Worm (Caenorhabditis elegans) whole organism, L2 larva: ENCODE results near the gene C46F4.3.

ENCODE experiments used
- C34F6.9 ChIP-seq: fragments of 150-350 bp; optimal IDR thresholded peaks from 2 replicates; lab custom pipeline; 2014; ENCODE audit warnings: missing biosample characterization, missing genetic modification characterization
- F13H6.1 ChIP-seq: sonication (generic microtip); optimal IDR thresholded peaks from 2 replicates; lab custom pipeline; 2016; ENCODE audit warnings: missing genetic modification characterization, missing compliant biosample characterization
- R02D3.7 ChIP-seq: fragments of 150-350 bp; optimal IDR thresholded peaks from 2 replicates; lab custom pipeline; 2014; ENCODE audit warnings: missing biosample characterization, missing genetic modification characterization
- ZK546.5 ChIP-seq: sonication (generic microtip); optimal IDR thresholded peaks from 2 replicates; lab custom pipeline; 2017; ENCODE audit warnings: missing biosample characterization, missing genetic modification characterization
- aly-2 ChIP-seq: fragments of 150-350 bp; optimal IDR thresholded peaks from 2 replicates; lab custom pipeline; 2014; ENCODE audit warnings: missing biosample characterization, missing genetic modification characterization
- ama-1 ChIP-seq: fragments of 150-350 bp; optimal IDR thresholded peaks from 2 replicates; lab custom pipeline; 2018; ENCODE audit warnings: inconsistent platforms
- ceh-16 ChIP-seq: fragments of 150-350 bp; optimal IDR thresholded peaks from 2 replicates; lab custom pipeline; 2014; ENCODE audit warnings: missing biosample characterization, missing genetic modification characterization
- ceh-82 ChIP-seq: fragments of 150-350 bp; optimal IDR thresholded peaks from 2 replicates; lab custom pipeline; 2014; ENCODE audit warnings: missing biosample characterization, missing genetic modification characterization
- dmd-4 ChIP-seq: sonication (generic microtip); optimal IDR thresholded peaks from 2 replicates; lab custom pipeline; 2017; ENCODE audit warnings: missing biosample characterization, missing genetic modification characterization
- elt-1 ChIP-seq: fragments of 150-350 bp; optimal IDR thresholded peaks from 2 replicates; lab custom pipeline; 2014; ENCODE audit warnings: missing biosample characterization, missing genetic modification characterization
- elt-3 ChIP-seq: sonication (generic microtip); optimal IDR thresholded peaks from 2 replicates; lab custom pipeline; 2017; ENCODE audit warnings: missing biosample characterization, missing genetic modification characterization
- fos-1 ChIP-seq: fragments of 150-350 bp; optimal IDR thresholded peaks from 2 replicates; lab custom pipeline; 2014; ENCODE audit warnings: missing biosample characterization, missing genetic modification characterization
- lin-11 ChIP-seq: fragments of 150-350 bp; sonication (generic microtip); optimal IDR thresholded peaks from 2 replicates; lab custom pipeline; 2014; ENCODE audit warnings: missing biosample characterization, missing genetic modification characterization, inconsistent platforms, mixed read lengths
- lin-13 ChIP-seq: fragments of 150-350 bp; optimal IDR thresholded peaks from 2 replicates; lab custom pipeline; 2014; ENCODE audit warnings: missing biosample characterization, missing genetic modification reagents, missing genetic modification characterization
- lin-39 ChIP-seq: fragments of 150-350 bp; optimal IDR thresholded peaks from 2 replicates; lab custom pipeline; 2014; ENCODE audit warnings: missing biosample characterization, missing genetic modification reagents, missing genetic modification characterization
- mbf-1 ChIP-seq: sonication (generic microtip); optimal IDR thresholded peaks from 2 replicates; lab custom pipeline; 2017; ENCODE audit warnings: missing biosample characterization, missing genetic modification characterization
- nhr-10 ChIP-seq: sonication (generic microtip); optimal IDR thresholded peaks from 2 replicates; lab custom pipeline; 2017; ENCODE audit warnings: missing biosample characterization, missing genetic modification characterization
- nhr-11 ChIP-seq: fragments of 150-350 bp; optimal IDR thresholded peaks from 2 replicates; lab custom pipeline; 2014; ENCODE audit warnings: missing biosample characterization, missing genetic modification characterization
- nhr-12 ChIP-seq: fragments of 150-350 bp; optimal IDR thresholded peaks from 2 replicates; lab custom pipeline; 2014; ENCODE audit warnings: missing biosample characterization, missing genetic modification characterization
- nhr-129 ChIP-seq: fragments of 150-350 bp; optimal IDR thresholded peaks from 2 replicates; lab custom pipeline; 2014; ENCODE audit warnings: missing biosample characterization, missing genetic modification characterization
- nhr-23 ChIP-seq: fragments of 150-350 bp; optimal IDR thresholded peaks from 2 replicates; lab custom pipeline; 2014; ENCODE audit warnings: missing biosample characterization, missing genetic modification reagents, missing genetic modification characterization
- nhr-25 ChIP-seq: fragments of 150-350 bp; sonication (generic microtip); optimal IDR thresholded peaks from 3 replicates; lab custom pipeline; 2014; ENCODE audit warnings: missing biosample characterization, missing genetic modification characterization
- nhr-6 ChIP-seq: fragments of 150-350 bp; optimal IDR thresholded peaks from 2 replicates; lab custom pipeline; 2014; ENCODE audit warnings: missing biosample characterization, missing genetic modification characterization
- nhr-77 ChIP-seq: fragments of 150-350 bp; optimal IDR thresholded peaks from 2 replicates; lab custom pipeline; 2014; ENCODE audit warnings: missing biosample characterization, missing genetic modification characterization
- peb-1 ChIP-seq: fragments of 150-350 bp; optimal IDR thresholded peaks from 2 replicates; lab custom pipeline; 2014; ENCODE audit warnings: missing biosample characterization, missing genetic modification characterization
- sem-4 ChIP-seq: fragments of 150-350 bp; optimal IDR thresholded peaks from 2 replicates; lab custom pipeline; 2014; ENCODE audit warnings: missing biosample characterization, missing genetic modification reagents, missing genetic modification characterization
- sma-3 ChIP-seq: sonication (generic microtip); optimal IDR thresholded peaks from 2 replicates; lab custom pipeline; 2016; ENCODE audit warnings: missing genetic modification reagents, missing genetic modification characterization, missing compliant biosample characterization
- sma-9 ChIP-seq, 2 experiments: fragments of 150-350 bp in 1 of 2; sonication (generic microtip) in 1 of 2; optimal IDR thresholded peaks; 2 replicates each; lab custom pipeline; 2014 to 2016; ENCODE audit warnings: missing genetic modification characterization in 2 of 2, mild to moderate bottlenecking in 1 of 2, missing biosample characterization in 1 of 2, missing compliant biosample characterization in 1 of 2, missing genetic modification reagents in 1 of 2, moderate library complexity in 1 of 2
- unc-39 ChIP-seq: fragments of 150-350 bp; optimal IDR thresholded peaks from 2 replicates; lab custom pipeline; 2014; ENCODE audit warnings: missing biosample characterization, missing genetic modification characterization
- unc-55 ChIP-seq: fragments of 150-350 bp; sonication (generic microtip); optimal IDR thresholded peaks from 3 replicates; lab custom pipeline; 2014; ENCODE audit warnings: missing biosample characterization, missing genetic modification reagents, missing genetic modification characterization
- unc-62 ChIP-seq: fragments of 150-350 bp; optimal IDR thresholded peaks from 2 replicates; lab custom pipeline; 2014; ENCODE audit warnings: missing biosample characterization, missing genetic modification reagents, missing genetic modification characterization
- ztf-4 ChIP-seq: fragments of 150-350 bp; optimal IDR thresholded peaks from 2 replicates; lab custom pipeline; 2014; ENCODE audit warnings: missing biosample characterization, missing genetic modification characterization

The C46F4.3 gene

DNA sequence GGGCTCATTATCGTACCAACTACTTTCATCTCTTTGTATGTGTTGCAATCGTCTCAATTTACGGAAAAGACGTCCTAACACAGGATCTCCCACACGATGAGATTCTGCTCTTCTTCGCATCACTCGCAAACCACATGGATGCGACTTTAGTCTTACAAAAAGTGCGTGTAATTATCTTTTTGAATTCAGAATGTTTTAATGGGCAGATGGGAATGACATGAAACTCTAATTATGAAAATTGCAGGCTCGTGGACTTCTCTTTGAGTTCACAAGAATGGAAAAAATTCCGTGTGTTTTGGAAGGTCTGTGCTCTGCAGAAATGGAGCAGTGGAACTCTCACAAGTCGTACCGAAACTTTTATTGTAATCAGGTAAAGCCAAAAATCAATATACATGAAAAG is 34.1 kb upstream of the C46F4.3 start:
- TF ChIP-seq nhr-12 (tag; lab: Kevin White, UChicago) = no peak
- TF ChIP-seq nhr-129 (tag; lab: Kevin White, UChicago) = no peak
- no peak for TF ChIP-seq C34F6.9
- TF ChIP-seq ceh-16 (tag; lab: Kevin White, UChicago) = no peak
- TF ChIP-seq nhr-77 = no peak
- no peak for TF ChIP-seq nhr-10 (tag; lab: Kevin White, UChicago)

DNA sequence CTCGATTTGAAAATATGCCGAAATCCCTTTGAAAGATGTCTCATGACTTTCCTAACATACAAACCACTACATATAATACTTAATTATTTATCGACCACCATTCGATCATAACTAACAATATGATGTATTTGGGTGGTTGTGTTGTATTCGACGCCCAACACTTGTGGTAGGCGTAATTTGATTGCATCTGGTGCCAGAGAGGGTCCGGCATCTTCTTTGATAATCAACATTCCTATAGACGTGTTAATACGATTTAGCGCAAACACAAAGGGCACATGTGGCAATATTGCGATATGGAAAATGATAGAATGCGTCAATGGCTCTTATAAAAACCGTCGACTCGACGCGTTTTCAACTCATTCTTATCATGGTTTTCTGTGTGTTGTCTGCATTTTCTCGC is 31.7 kb upstream of the C46F4.3 start:
- TF ChIP-seq nhr-129 (tag; lab: Kevin White, UChicago) = no peak
- TF ChIP-seq nhr-25 (tag; lab: Kevin White, UChicago) = no peak
- no peak for TF ChIP-seq sma-9 (GFP tag; optimal IDR thresholded peaks at IDR 0.05; lab: Kevin White, UChicago)
- TF ChIP-seq sma-9 (tag; optimal IDR thresholded peaks at IDR 0.05; lab: Kevin White, UChicago) = no peak
- TF ChIP-seq lin-39 = no peak
- TF ChIP-seq ZK546.5 (tag; lab: Kevin White, UChicago) = no peak
- TF ChIP-seq mbf-1 (tag; lab: Kevin White, UChicago) = no peak
- TF ChIP-seq unc-62 (GFP tag; lab: Kevin White, UChicago) = no peak
- TF ChIP-seq ama-1 (lab: Kevin White, UChicago) = no peak
- TF ChIP-seq sem-4 = no peak
- TF ChIP-seq F13H6.1 (tag; lab: Kevin White, UChicago) = no peak
- no peak for TF ChIP-seq elt-1 (tag; lab: Kevin White, UChicago)
- TF ChIP-seq ceh-82 (tag; lab: Kevin White, UChicago) = no peak
- no peak for TF ChIP-seq peb-1 (tag; lab: Kevin White, UChicago)
- no peak for TF ChIP-seq C34F6.9
- TF ChIP-seq R02D3.7 = no peak
- TF ChIP-seq sma-3 (GFP tag; lab: Kevin White, UChicago) = no peak
- TF ChIP-seq nhr-11 (tag; lab: Kevin White, UChicago) = no peak
- no peak for TF ChIP-seq lin-11 (tag; lab: Kevin White, UChicago)
- TF ChIP-seq unc-39 = no peak

DNA sequence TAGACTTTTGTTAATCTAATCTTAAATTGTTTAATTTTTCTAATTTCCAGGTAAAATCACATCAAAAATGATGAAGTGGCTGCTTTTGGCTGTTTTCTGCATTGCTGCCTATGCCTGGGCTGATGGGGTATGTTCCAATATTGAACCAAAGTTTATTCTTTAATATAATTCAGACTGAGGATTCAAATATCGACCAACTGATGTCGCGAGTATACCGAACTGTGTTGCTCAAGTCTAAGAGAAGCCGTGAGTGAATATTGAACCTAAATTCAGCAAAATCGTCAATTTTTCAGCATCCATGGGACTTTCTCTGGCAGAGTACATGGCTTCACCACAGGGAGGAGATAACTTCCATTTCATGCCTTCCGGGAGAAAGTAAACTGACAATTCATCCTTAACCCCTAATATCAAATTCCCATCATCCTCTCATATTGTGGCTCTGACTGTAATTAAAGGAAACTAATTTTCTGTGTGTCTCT is 30.9 kb upstream of the C46F4.3 start, which contains the start of gene nlp-49:
Gene nlp-49 (plus strand): TSS at position 51 of the 479 bp plus-strand sequence.
- TF ChIP-seq R02D3.7 (no peak), sem-4 (no peak), ceh-16 (tag; lab: Kevin White, UChicago) (no peak), peb-1 (tag; lab: Kevin White, UChicago) (no peak), lin-39 (no peak), unc-55 (GFP tag; lab: Kevin White, UChicago) (no peak), lin-11 (tag; lab: Kevin White, UChicago) (no peak), lin-13 (no peak), ztf-4 (tag; lab: Kevin White, UChicago) (no peak), nhr-129 (tag; lab: Kevin White, UChicago) (no peak), nhr-77 (no peak)

DNA sequence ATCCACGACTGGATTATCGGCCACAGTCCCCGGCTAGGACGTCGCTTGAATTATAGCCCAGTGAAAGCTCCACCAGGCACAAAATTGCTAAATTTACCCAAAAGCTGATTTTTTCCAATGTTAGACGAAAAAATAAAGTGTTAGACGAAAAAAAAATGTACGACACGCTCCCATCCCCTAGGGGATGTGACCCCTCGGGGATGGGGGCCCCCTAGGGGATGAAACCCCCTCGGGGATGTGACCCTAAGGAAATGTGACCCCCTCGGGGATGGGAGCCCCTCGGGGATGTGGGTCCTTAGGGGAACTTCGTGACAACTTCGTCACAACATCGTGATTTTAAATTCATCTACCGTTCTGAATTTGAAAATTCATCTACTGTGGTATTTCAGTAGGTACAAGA is 29.8 kb upstream of the C46F4.3 start:
- TF ChIP-seq nhr-6 (tag; lab: Kevin White, UChicago) (no peak), fos-1 (tag; lab: Kevin White, UChicago) (no peak), elt-3 (tag; lab: Kevin White, UChicago) (no peak), sma-3 (GFP tag; lab: Kevin White, UChicago) (no peak)
- TF ChIP-seq, all 48 proteins: peak for 0

DNA sequence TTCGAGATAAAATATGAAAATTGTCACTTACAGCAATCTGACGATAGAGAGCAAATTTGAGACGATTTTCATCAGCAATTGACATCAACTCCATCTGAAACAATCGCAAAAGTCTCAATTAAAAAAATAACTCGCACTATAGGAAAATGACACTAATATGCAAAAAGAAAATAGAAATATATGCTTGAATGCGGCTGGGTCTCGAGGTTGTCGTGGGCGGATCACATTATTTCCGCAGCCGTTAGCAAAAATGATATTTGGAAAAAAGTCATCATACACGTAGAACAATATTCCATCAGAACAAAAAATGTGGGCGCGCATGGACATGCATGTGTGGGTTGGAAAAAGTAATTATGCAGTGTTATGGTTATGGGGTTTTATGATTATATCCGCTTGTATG is 18.3 kb upstream of the C46F4.3 start, which contains the start of gene Y23B4A.1:
Gene Y23B4A.1 (minus strand): TSS at position 101 of the 400 bp plus-strand sequence.
- TF ChIP-seq ceh-82 (tag; lab: Kevin White, UChicago) (no peak), aly-2 (tag; lab: Kevin White, UChicago) (no peak), unc-62 (GFP tag; lab: Kevin White, UChicago) (no peak), elt-3 (tag; lab: Kevin White, UChicago) (no peak), sem-4 (no peak), nhr-25 (tag; lab: Kevin White, UChicago) (no peak), nhr-129 (tag; lab: Kevin White, UChicago) (no peak), peb-1 (tag; lab: Kevin White, UChicago) (no peak), unc-55 (GFP tag; lab: Kevin White, UChicago) (no peak), nhr-23 (tag; lab: Kevin White, UChicago) (no peak), dmd-4 (no peak), nhr-11 (tag; lab: Kevin White, UChicago) (no peak)
